Worm (Caenorhabditis elegans): ENCODE measurements around the gene F58B4.2.

The F58B4.2 gene

ce11 chrV:10939990-10940570, 21.8 kb upstream of the F58B4.2 start:
- TF ChIP-seq mel-28 (tag; optimal IDR thresholded peaks at IDR 0.05; ENCODE audit: borderline replicate concordance) = no peak
- no peak for TF ChIP-seq F22D6.2 (tag; optimal IDR thresholded peaks at IDR 0.05)
- TF ChIP-seq snpc-3.4 (tag; optimal IDR thresholded peaks at IDR 0.05) = no peak
- no peak for TF ChIP-seq dpl-1 (GFP tag; optimal IDR thresholded peaks at IDR 0.05)
- TF ChIP-seq nhr-120 (GFP tag; IDR thresholded peaks at IDR 0.05) = no peak
- no peak for TF ChIP-seq hmg-1.2 (GFP tag; IDR thresholded peaks at IDR 0.05)
- TF ChIP-seq chd-7 (tag; optimal IDR thresholded peaks at IDR 0.05) = no peak
- no peak for TF ChIP-seq attf-3 (GFP tag; conservative IDR thresholded peaks at IDR 0.05)
- no peak for TF ChIP-seq K11D2.4 (GFP tag; IDR thresholded peaks at IDR 0.05)
- no peak for TF ChIP-seq Y67H2A.10 (GFP tag; conservative IDR thresholded peaks at IDR 0.05)
- no peak for TF ChIP-seq repo-1 (tag; optimal IDR thresholded peaks at IDR 0.05)
- no peak for TF ChIP-seq rcor-1 (GFP tag; IDR thresholded peaks at IDR 0.05)

DNA sequence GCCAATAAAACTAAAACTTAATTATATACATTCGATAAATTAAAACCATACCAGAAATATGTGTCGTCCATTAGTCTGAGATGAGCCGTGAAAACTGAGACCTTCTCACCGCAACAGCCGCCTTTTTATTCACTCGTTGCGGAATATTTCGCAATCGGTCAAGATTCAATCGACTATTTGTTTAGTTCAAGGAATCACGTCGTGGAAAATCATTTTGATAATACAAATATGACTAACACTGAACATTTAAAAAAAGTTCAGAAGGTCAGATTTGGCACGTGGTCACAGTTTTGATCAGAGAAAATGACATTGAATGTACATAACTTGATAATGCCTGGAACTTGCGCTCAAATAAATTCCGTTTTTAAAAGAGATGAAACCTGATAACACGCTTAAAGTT, 20.5 kb upstream of the F58B4.2 start, which contains the start of gene F17C11.11:
Gene F17C11.11 (minus strand): TSS at position 79 of the 400 bp plus-strand sequence.
- TF ChIP-seq chd-7 (tag; optimal IDR thresholded peaks at IDR 0.05) (peak; percentile 20), sea-2 (GFP tag; IDR thresholded peaks at IDR 0.05) (no peak), F37B4.10 (GFP tag; IDR thresholded peaks at IDR 0.05) (no peak), nhr-80 (tag; optimal IDR thresholded peaks at IDR 0.05) (peak; percentile 80), ZK185.1 (tag; optimal IDR thresholded peaks at IDR 0.05; ENCODE audit: poor library complexity, severe bottlenecking) (peak; percentile 22), cebp-1 (GFP tag; IDR thresholded peaks at IDR 0.05) (peak; percentile 95), cebp-1 (tag; optimal IDR thresholded peaks at IDR 0.05) (peak; percentile 99), B0336.3 (GFP tag; IDR thresholded peaks at IDR 0.05) (0 out of 2 replicates have a peak, but pooled peaks have one; percentile 19)

DNA sequence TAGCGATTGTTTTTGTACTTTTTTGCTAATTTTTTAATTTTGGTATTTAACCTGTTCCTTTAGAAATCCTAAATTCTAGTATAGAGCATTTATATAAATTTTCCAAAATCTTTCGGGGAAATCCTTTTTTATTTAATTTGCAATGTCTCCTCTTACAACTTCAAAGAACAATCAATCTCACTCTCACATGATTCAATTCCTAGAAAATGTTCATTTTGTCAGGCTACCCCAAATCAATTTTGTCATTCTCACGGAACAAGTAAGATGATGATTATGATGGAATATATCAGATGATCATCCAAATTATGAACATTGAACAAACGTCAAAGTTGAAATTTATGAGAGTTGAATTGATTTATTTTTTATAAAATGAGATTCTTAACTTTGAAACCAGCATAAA, 19.0 kb upstream of the F58B4.2 start:
- TF ChIP-seq somi-1 (GFP tag; optimal IDR thresholded peaks at IDR 0.05) = peak; percentile 50
- peak in 1 of 3 experiments; percentile 52 for TF ChIP-seq lin-35 (GFP tag; optimal IDR thresholded peaks at IDR 0.05)
- TF ChIP-seq rpc-1 (optimal IDR thresholded peaks at IDR 0.05) = no peak
- no peak for TF ChIP-seq rpc-1 (tag; optimal IDR thresholded peaks at IDR 0.05)
- 0 out of 2 replicates have a peak, but pooled peaks have one; percentile 21 for TF ChIP-seq mcd-1 (GFP tag; IDR thresholded peaks at IDR 0.05)
- TF ChIP-seq nhr-90 (tag; optimal IDR thresholded peaks at IDR 0.05) = peak; percentile 4
- TF ChIP-seq cebp-1 (GFP tag; IDR thresholded peaks at IDR 0.05) = peak; percentile 54; the same call in 1 of the 2 replicates
- TF ChIP-seq cebp-1 (tag; optimal IDR thresholded peaks at IDR 0.05) = peak; percentile 51
- TF ChIP-seq nfyb-1 (GFP tag; IDR thresholded peaks at IDR 0.05) = peak; percentile 80
- peak; percentile 37 for TF ChIP-seq ama-1 (optimal IDR thresholded peaks at IDR 0.05)
- peak in 1 of 2 experiments; percentile 10 for TF ChIP-seq ama-1 (GFP tag; optimal IDR thresholded peaks at IDR 0.05)
- peak; percentile 21 for TF ChIP-seq repo-1 (tag; optimal IDR thresholded peaks at IDR 0.05)
- TF ChIP-seq tbx-9 (tag; optimal IDR thresholded peaks at IDR 0.05; ENCODE audit: borderline replicate concordance) = no peak
- peak; percentile 33 for TF ChIP-seq C06A6.2 (GFP tag; conservative IDR thresholded peaks at IDR 0.05)
- TF ChIP-seq let-607 (tag; optimal IDR thresholded peaks at IDR 0.05) = no peak
- TF ChIP-seq lin-40 (tag; optimal IDR thresholded peaks at IDR 0.05) = peak; percentile 33
- TF ChIP-seq zfh-2 (GFP tag; conservative IDR thresholded peaks at IDR 0.05) = no peak
- TF ChIP-seq tbp1 (GFP tag; optimal IDR thresholded peaks at IDR 0.05) = peak; percentile 2
- no peak for TF ChIP-seq F52B5.7 (tag; optimal IDR thresholded peaks at IDR 0.05)
- TF ChIP-seq ceh-27 (GFP tag; optimal IDR thresholded peaks at IDR 0.05) = no peak
